Worm (Caenorhabditis elegans) whole organism, young adult: Measurements from ENCODE around the gene mlc-6.

Experiments
- B0019.2 ChIP-seq: fragments of 200-800 bp; sonication (Bioruptor generic); conservative IDR thresholded peaks from 2 replicates; pipeline ENCODE4 v1.3.6; 2022; ENCODE audit warnings: missing genetic modification reagents, missing genetic modification characterization, missing compliant biosample characterization
- C06A6.2 ChIP-seq: fragments of 200-800 bp; sonication (Bioruptor generic); conservative IDR thresholded peaks from 2 replicates; pipeline ENCODE4 v1.3.6; 2022; ENCODE audit warnings: missing genetic modification characterization, missing compliant biosample characterization
- D2030.7 ChIP-seq: fragments of 200-800 bp; sonication (Bioruptor generic); IDR thresholded peaks from 2 replicates; pipeline ENCODE4 v1.3.6; 2022; ENCODE audit warnings: missing genetic modification reagents, missing genetic modification characterization, missing compliant biosample characterization
- F37B4.10 ChIP-seq: fragments of 200-800 bp; sonication (Bioruptor generic); IDR thresholded peaks from 2 replicates; pipeline ENCODE4 v1.3.6; 2022; ENCODE audit warnings: missing genetic modification characterization, missing compliant biosample characterization
- K11D2.4 ChIP-seq: fragments of 200-800 bp; sonication (Bioruptor generic); IDR thresholded peaks from 2 replicates; pipeline ENCODE4 v1.3.6; 2022; ENCODE audit warnings: missing genetic modification reagents, missing genetic modification characterization, missing compliant biosample characterization
- K12H6.12 ChIP-seq: fragments of 200-800 bp; sonication (Bioruptor generic); optimal IDR thresholded peaks from 2 replicates; lab custom pipeline; 2018; ENCODE audit warnings: mild to moderate bottlenecking, missing genetic modification characterization, missing compliant biosample characterization
- Y56A3A.18 ChIP-seq: fragments of 200-800 bp; sonication (Bioruptor generic); IDR thresholded peaks from 2 replicates; pipeline ENCODE4 v1.3.6; 2022; ENCODE audit warnings: missing genetic modification reagents, missing genetic modification characterization, missing compliant biosample characterization
- Y67H2A.10 ChIP-seq: fragments of 200-800 bp; sonication (Bioruptor generic); conservative IDR thresholded peaks from 2 replicates; pipeline ENCODE4 v1.3.6; 2022; ENCODE audit warnings: missing genetic modification reagents, missing genetic modification characterization, missing compliant biosample characterization
- ccch-3 ChIP-seq: fragments of 200-800 bp; sonication (Bioruptor generic); optimal IDR thresholded peaks from 2 replicates; lab custom pipeline; 2018; ENCODE audit warnings: mild to moderate bottlenecking, missing genetic modification characterization, missing compliant biosample characterization
- cebp-1 ChIP-seq, 2 experiments: fragments of 200-800 bp in 1 of 2; sonication (Bioruptor generic) in 1 of 2; sonication (generic microtip) in 1 of 2; IDR thresholded peaks in 1 of 2; optimal IDR thresholded peaks in 1 of 2; 2 replicates each; pipeline versions ENCODE4 v1.3.6 to Lab custom; 2017 to 2022; ENCODE audit warnings: missing compliant biosample characterization in 2 of 2, missing genetic modification characterization in 2 of 2, mild to moderate bottlenecking in 1 of 2, missing genetic modification reagents in 1 of 2, moderate library complexity in 1 of 2
- ceh-79 ChIP-seq: sonication (generic microtip); optimal IDR thresholded peaks from 2 replicates; lab custom pipeline; 2017; ENCODE audit warnings: mild to moderate bottlenecking, missing genetic modification characterization, missing compliant biosample characterization
- chd-7 ChIP-seq: sonication (generic microtip); optimal IDR thresholded peaks from 2 replicates; lab custom pipeline; 2016; ENCODE audit warnings: mild to moderate bottlenecking, missing genetic modification characterization, moderate library complexity, missing compliant biosample characterization
- egrh-3 ChIP-seq: fragments of 200-800 bp; sonication (Bioruptor generic); IDR thresholded peaks from 2 replicates; pipeline ENCODE4 v1.3.6; 2022; ENCODE audit warnings: missing genetic modification reagents, missing genetic modification characterization, missing compliant biosample characterization
- hsf-1 ChIP-seq: fragments of 200-800 bp; sonication (Bioruptor generic); IDR thresholded peaks from 2 replicates; pipeline ENCODE4 v1.3.6; 2022; ENCODE audit warnings: missing genetic modification reagents, missing genetic modification characterization, missing compliant biosample characterization
- lag-1 ChIP-seq: fragments of 200-800 bp; sonication (Bioruptor generic); IDR thresholded peaks from 2 replicates; pipeline ENCODE4 v1.3.6; 2022; ENCODE audit warnings: missing genetic modification reagents, missing genetic modification characterization, missing compliant biosample characterization
- lsl-1 ChIP-seq: fragments of 200-800 bp; sonication (Bioruptor generic); optimal IDR thresholded peaks from 2 replicates; lab custom pipeline; 2018; ENCODE audit warnings: mild to moderate bottlenecking, missing genetic modification characterization, moderate library complexity, missing compliant biosample characterization
- madf-10 ChIP-seq: sonication (generic microtip); optimal IDR thresholded peaks from 2 replicates; lab custom pipeline; 2016; ENCODE audit warnings: mild to moderate bottlenecking, missing genetic modification characterization, missing compliant biosample characterization
- mcd-1 ChIP-seq: fragments of 200-800 bp; sonication (Bioruptor generic); IDR thresholded peaks from 2 replicates; pipeline ENCODE4 v1.3.6; 2022; ENCODE audit warnings: missing genetic modification reagents, missing genetic modification characterization, missing compliant biosample characterization
- mes-4 ChIP-seq: sonication (generic microtip); optimal IDR thresholded peaks from 2 replicates; lab custom pipeline; 2016; ENCODE audit warnings: missing genotype, missing genetic modification characterization, missing compliant biosample characterization
- mxl-1 ChIP-seq: sonication (generic microtip); optimal IDR thresholded peaks from 2 replicates; lab custom pipeline; 2016; ENCODE audit warnings: missing genetic modification characterization, missing compliant biosample characterization
- nfya-1 ChIP-seq: sonication (generic microtip); optimal IDR thresholded peaks from 2 replicates; lab custom pipeline; 2017; ENCODE audit warnings: antibody characterized with exemption, missing compliant biosample characterization, missing genetic modification characterization, borderline replicate concordance; ENCODE audit not compliant: insufficient read depth
- nfya-2 ChIP-seq: fragments of 200-800 bp; sonication (Bioruptor generic); IDR thresholded peaks from 2 replicates; pipeline ENCODE4 v1.3.6; 2022; ENCODE audit warnings: missing genetic modification reagents, missing genetic modification characterization, missing compliant biosample characterization
- nhr-120 ChIP-seq: fragments of 200-800 bp; sonication (Bioruptor generic); IDR thresholded peaks from 2 replicates; pipeline ENCODE4 v1.3.6; 2022; ENCODE audit warnings: missing genetic modification characterization, missing compliant biosample characterization
- nhr-27 ChIP-seq: fragments of 200-800 bp; sonication (Bioruptor generic); optimal IDR thresholded peaks from 2 replicates; lab custom pipeline; 2018; ENCODE audit warnings: mild to moderate bottlenecking, missing genetic modification characterization, moderate library complexity, missing compliant biosample characterization
- nhr-80 ChIP-seq: sonication (generic microtip); optimal IDR thresholded peaks from 2 replicates; lab custom pipeline; 2016; ENCODE audit warnings: missing genetic modification characterization, missing compliant biosample characterization
- nhr-90 ChIP-seq: sonication (generic microtip); optimal IDR thresholded peaks from 2 replicates; lab custom pipeline; 2016; ENCODE audit warnings: missing genotype, mild to moderate bottlenecking, missing genetic modification characterization, missing compliant biosample characterization
- rec-8 ChIP-seq, 2 experiments: sonication (generic microtip); optimal IDR thresholded peaks; 2 replicates each; lab custom pipeline; 2016; ENCODE audit warnings: mild to moderate bottlenecking in 2 of 2, missing genetic modification characterization in 2 of 2, missing genetic modification reagents in 2 of 2, missing genotype in 2 of 2, missing biosample characterization in 1 of 2, missing compliant biosample characterization in 1 of 2, moderate library complexity in 1 of 2
- sdz-38 ChIP-seq: sonication (generic microtip); optimal IDR thresholded peaks from 2 replicates; lab custom pipeline; 2016; ENCODE audit warnings: missing genotype, missing genetic modification characterization, missing compliant biosample characterization
- snpc-1.1 ChIP-seq: sonication (generic microtip); optimal IDR thresholded peaks from 2 replicates; lab custom pipeline; 2017; ENCODE audit warnings: missing genetic modification characterization, mild to moderate bottlenecking, missing compliant biosample characterization, antibody characterized with exemption, moderate library complexity, missing genotype, missing genetic modification reagents; ENCODE audit not compliant: insufficient read depth
- somi-1 ChIP-seq: fragments of 200-800 bp; sonication (Bioruptor generic); optimal IDR thresholded peaks from 2 replicates; lab custom pipeline; 2018; ENCODE audit warnings: mild to moderate bottlenecking, missing genetic modification characterization, missing compliant biosample characterization
- sptf-2 ChIP-seq: fragments of 200-800 bp; sonication (Bioruptor generic); optimal IDR thresholded peaks from 2 replicates; lab custom pipeline; 2018; ENCODE audit warnings: mild to moderate bottlenecking, missing genetic modification characterization, missing compliant biosample characterization
- tbp1 ChIP-seq: fragments of 200-800 bp; sonication (Bioruptor generic); optimal IDR thresholded peaks from 2 replicates; lab custom pipeline; 2018; ENCODE audit warnings: mild to moderate bottlenecking, missing genetic modification characterization, missing compliant biosample characterization
- unc-130 ChIP-seq: sonication (generic microtip); optimal IDR thresholded peaks from 2 replicates; lab custom pipeline; 2016; ENCODE audit warnings: missing genetic modification reagents, missing genetic modification characterization, missing compliant biosample characterization
- zfh-2 ChIP-seq: fragments of 200-800 bp; sonication (Bioruptor generic); conservative IDR thresholded peaks from 2 replicates; pipeline ENCODE4 v1.3.6; 2022; ENCODE audit warnings: missing genetic modification reagents, missing genetic modification characterization, missing compliant biosample characterization
- ztf-18 ChIP-seq: sonication (generic microtip); optimal IDR thresholded peaks from 2 replicates; lab custom pipeline; 2016; ENCODE audit warnings: missing genotype, mild to moderate bottlenecking, missing genetic modification characterization, missing compliant biosample characterization
- ztf-22 ChIP-seq: fragments of 200-800 bp; sonication (Bioruptor generic); optimal IDR thresholded peaks from 2 replicates; lab custom pipeline; 2018; ENCODE audit warnings: mild to moderate bottlenecking, missing genetic modification characterization, moderate library complexity, missing compliant biosample characterization
- ztf-26 ChIP-seq: sonication (generic microtip); optimal IDR thresholded peaks from 2 replicates; lab custom pipeline; 2017; ENCODE audit warnings: missing genetic modification characterization, missing compliant biosample characterization

mlc-6 gene

DNA sequence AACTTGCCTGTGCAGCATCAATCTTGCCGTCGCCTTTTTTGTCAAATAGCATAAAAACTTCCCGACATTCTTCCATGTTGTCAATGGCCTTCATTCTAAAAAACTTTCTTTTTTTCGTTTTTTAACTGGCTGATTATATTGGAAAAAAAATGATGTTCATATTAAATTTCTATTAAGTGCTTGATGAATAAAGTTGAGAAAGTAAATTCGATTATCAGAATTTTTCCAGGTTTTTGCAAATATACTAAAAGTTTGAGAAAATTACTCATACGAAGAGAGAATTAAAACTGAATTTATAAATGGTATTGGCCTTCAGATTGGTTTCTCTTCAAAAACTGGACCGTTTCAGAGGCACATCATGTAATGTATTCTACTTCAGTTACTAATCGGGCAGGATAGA is at the start of gene mlc-6:
TSS of gene mlc-6 (minus strand) at position 101 of the 400 bp plus-strand sequence.
- TF ChIP-seq ztf-26 (tag; lab: Kevin White, UChicago) (no peak), B0019.2 (GFP tag; lab: Robert Waterston, UW) (no peak), ceh-79 (tag; lab: Kevin White, UChicago) (no peak), unc-130 (GFP tag; lab: Kevin White, UChicago) (no peak), snpc-1.1 (tag; lab: Kevin White, UChicago) (no peak), hsf-1 (GFP tag; lab: Robert Waterston, UW) (no peak), D2030.7 (GFP tag; lab: Robert Waterston, UW) (no peak)

DNA sequence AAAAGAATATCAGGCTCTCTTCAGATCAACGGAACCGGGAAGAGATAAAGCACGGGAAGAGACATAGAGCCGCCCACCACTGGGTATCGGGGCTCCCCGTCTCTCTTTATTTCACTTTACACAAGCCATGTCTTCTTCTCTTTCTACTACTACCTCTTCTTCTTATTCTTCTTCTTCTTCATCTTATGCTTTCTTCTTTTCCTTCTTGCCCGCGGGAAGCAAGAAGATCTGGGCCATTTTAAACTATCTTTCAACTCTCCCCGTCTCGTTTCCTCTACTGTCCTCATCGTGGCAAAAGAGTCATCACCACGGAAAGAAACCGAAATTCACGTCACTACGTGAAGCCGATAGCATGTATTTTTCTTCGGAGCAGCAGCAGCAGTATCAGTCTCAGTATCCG is 46.2 kb upstream of the mlc-6 start:
- TF ChIP-seq somi-1 (GFP tag; lab: Kevin White, UChicago) (peak; percentile 24), mcd-1 (no peak), ztf-22 (no peak)

DNA sequence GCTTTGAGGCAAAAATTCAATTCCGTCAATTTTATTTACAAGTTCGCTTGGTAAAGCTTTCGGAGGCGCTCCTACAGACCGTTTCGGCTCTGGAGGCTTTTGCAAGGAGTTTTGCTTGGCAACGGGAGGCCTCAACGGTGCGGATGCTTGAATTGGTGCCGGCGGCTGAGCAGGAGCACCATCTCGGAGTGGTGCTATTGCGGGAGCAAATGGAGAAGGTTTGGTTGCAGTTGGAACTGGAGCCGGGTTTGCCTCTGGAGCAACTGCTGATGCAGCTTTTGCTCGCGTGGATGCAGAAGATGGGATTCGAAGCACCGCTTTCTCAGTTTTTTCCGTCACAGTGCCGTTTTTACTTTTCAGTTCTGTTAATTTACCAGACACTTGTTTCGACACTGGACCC is 43.6 kb upstream of the mlc-6 start:
- no peak for TF ChIP-seq sptf-2 (GFP tag; lab: Kevin White, UChicago)
- no peak for TF ChIP-seq nhr-90 (tag; lab: Kevin White, UChicago)
- TF ChIP-seq zfh-2 (GFP tag; lab: Robert Waterston, UW), result peak; percentile 69
- peak; percentile 16 for TF ChIP-seq nhr-27 (tag; lab: Kevin White, UChicago)
- TF ChIP-seq egrh-3 (GFP tag; lab: Robert Waterston, UW), result peak; percentile 47; the same call in 1 of the 2 replicates

DNA sequence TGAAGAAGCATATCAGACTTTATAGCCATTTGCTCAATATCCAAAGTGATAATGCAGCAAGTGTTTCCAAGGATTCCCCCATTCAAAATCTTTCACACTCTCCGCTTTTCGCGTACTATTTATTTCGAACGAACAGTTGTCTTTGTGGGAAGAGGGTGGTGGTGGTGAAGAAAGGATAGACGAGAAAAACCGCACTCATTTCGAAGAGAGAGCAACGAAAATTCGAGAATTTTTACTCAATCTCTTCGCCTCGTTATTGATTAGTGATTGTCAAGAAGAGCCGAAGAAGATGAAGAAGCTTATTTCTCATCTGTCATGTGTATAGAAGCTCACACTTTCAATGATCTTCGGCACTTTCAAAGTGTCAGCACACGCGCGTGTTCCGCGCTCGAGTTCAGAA is 41.5 kb upstream of the mlc-6 start:
- TF ChIP-seq F37B4.10 (GFP tag; lab: Robert Waterston, UW) (no peak), nfya-2 (GFP tag; lab: Robert Waterston, UW) (no peak), rec-8 (tag; optimal IDR thresholded peaks at IDR 0.05; lab: Kevin White, UChicago) (no peak), mxl-1 (tag; lab: Kevin White, UChicago) (no peak), mes-4 (tag; lab: Kevin White, UChicago) (no peak), egrh-3 (GFP tag; lab: Robert Waterston, UW) (no peak), chd-7 (tag; lab: Kevin White, UChicago) (no peak), Y56A3A.18 (GFP tag; lab: Robert Waterston, UW) (no peak), lsl-1 (no peak), nhr-80 (tag; lab: Kevin White, UChicago) (no peak), C06A6.2 (GFP tag; lab: Robert Waterston, UW) (no peak), ztf-18 (tag; lab: Kevin White, UChicago) (no peak), K11D2.4 (GFP tag; lab: Robert Waterston, UW) (no peak), Y67H2A.10 (no peak), lag-1 (GFP tag; lab: Robert Waterston, UW) (no peak)

DNA sequence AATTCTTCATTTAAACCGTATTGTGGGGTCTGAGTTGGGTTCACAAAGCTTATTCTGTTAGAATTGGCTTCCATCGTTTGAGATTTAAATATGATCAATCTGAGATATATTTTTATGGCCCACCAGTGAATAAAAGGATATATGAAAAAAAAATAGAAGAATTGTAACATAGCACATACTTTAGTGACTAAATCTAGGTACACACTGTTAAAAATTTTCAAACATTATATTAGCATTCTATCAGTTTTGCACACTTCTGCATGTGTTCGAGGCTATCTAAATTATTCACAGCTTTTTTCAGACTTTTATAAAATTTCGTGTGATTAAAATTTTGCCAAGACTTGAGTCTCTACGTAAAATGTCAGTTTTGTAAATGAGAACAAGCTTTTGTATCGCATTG is 35.1 kb upstream of the mlc-6 start, which contains the start of gene E02H4.2:
TSS of gene E02H4.2 (minus strand) at position 101 of the 400 bp plus-strand sequence.
- TF ChIP-seq nhr-120 (GFP tag; lab: Robert Waterston, UW), result no peak
- no peak for TF ChIP-seq zfh-2 (GFP tag; lab: Robert Waterston, UW)
- TF ChIP-seq nhr-80 (tag; lab: Kevin White, UChicago), result no peak
- TF ChIP-seq ccch-3 (GFP tag; lab: Kevin White, UChicago), result no peak
- no peak for TF ChIP-seq Y67H2A.10
- TF ChIP-seq cebp-1 (GFP tag; IDR thresholded peaks at IDR 0.05; lab: Robert Waterston, UW), result no peak
- no peak for TF ChIP-seq cebp-1 (tag; optimal IDR thresholded peaks at IDR 0.05; lab: Kevin White, UChicago)
- no peak for TF ChIP-seq tbp1 (GFP tag; lab: Kevin White, UChicago)
- no peak for TF ChIP-seq sdz-38
- no peak for TF ChIP-seq nfya-1 (tag; lab: Kevin White, UChicago)
- TF ChIP-seq nfya-2 (GFP tag; lab: Robert Waterston, UW), result no peak
- no peak for TF ChIP-seq madf-10 (tag; lab: Kevin White, UChicago)
- no peak for TF ChIP-seq K12H6.12 (tag; lab: Kevin White, UChicago)
